Fruit fly (Drosophila melanogaster) whole organism, embryonic: ENCODE measurements around the gene Rm62.

Experiments
- ATbp ChIP-seq: fragments of 200-800 bp; sonication (Bioruptor generic); optimal IDR thresholded peaks from 2 replicates; lab custom pipeline; 2017; ENCODE audit warnings: missing biosample characterization, mild to moderate bottlenecking, missing genetic modification characterization, missing genetic modification reagents
- Aef1 ChIP-seq: fragments of 200-800 bp; sonication (Bioruptor generic); IDR thresholded peaks from 3 replicates; pipeline ENCODE4 v1.3.6; 2022; ENCODE audit warnings: missing biosample characterization, missing genetic modification characterization
- Atf-2 ChIP-seq: fragments of 200-800 bp; sonication (Bioruptor generic); optimal IDR thresholded peaks from 2 replicates; lab custom pipeline; 2016; ENCODE audit warnings: missing biosample characterization, missing genetic modification characterization
- BEAF-32 ChIP-seq: fragments of 200-800 bp; sonication (Bioruptor generic); optimal IDR thresholded peaks from 3 replicates; lab custom pipeline; 2017; ENCODE audit warnings: missing biosample characterization, missing genetic modification characterization, mild to moderate bottlenecking, moderate library complexity, missing genetic modification reagents
- CG10366 ChIP-seq: fragments of 200-800 bp; sonication (Bioruptor generic); IDR thresholded peaks from 2 replicates; pipeline ENCODE4 v1.3.6; 2022; ENCODE audit warnings: missing biosample characterization, missing genetic modification characterization
- CG10654 ChIP-seq: fragments of 200-800 bp; sonication (Bioruptor generic); optimal IDR thresholded peaks from 2 replicates; lab custom pipeline; 2016; ENCODE audit warnings: missing biosample characterization, missing genetic modification characterization
- CG11093 ChIP-seq: fragments of 200-800 bp; sonication (Bioruptor generic); IDR thresholded peaks from 3 replicates; pipeline ENCODE4 v1.3.6; 2022; ENCODE audit warnings: missing biosample characterization, missing genetic modification characterization
- CG13123 ChIP-seq: fragments of 200-800 bp; sonication (Bioruptor generic); optimal IDR thresholded peaks from 2 replicates; lab custom pipeline; 2016; ENCODE audit warnings: missing biosample characterization, missing genetic modification characterization
- CG13894 ChIP-seq: fragments of 200-800 bp; sonication (Bioruptor generic); optimal IDR thresholded peaks from 3 replicates; lab custom pipeline; 2018; ENCODE audit warnings: missing biosample characterization, mild to moderate bottlenecking, missing genetic modification characterization, moderate library complexity
- CG2678 ChIP-seq: fragments of 200-800 bp; sonication (Bioruptor generic); optimal IDR thresholded peaks from 3 replicates; lab custom pipeline; 2019; ENCODE audit warnings: missing biosample characterization, mild to moderate bottlenecking, missing genetic modification characterization, moderate library complexity
- CG3065 ChIP-seq: fragments of 200-800 bp; sonication (Bioruptor generic); optimal IDR thresholded peaks from 2 replicates; lab custom pipeline; 2016; ENCODE audit warnings: missing biosample characterization, missing genetic modification characterization
- CG4854 ChIP-seq: fragments of 200-800 bp; sonication (Bioruptor generic); optimal IDR thresholded peaks from 2 replicates; lab custom pipeline; 2016; ENCODE audit warnings: missing biosample characterization, missing genetic modification characterization, inconsistent platforms
- CG6175 ChIP-seq: fragments of 200-800 bp; sonication (Bioruptor generic); IDR thresholded peaks from 3 replicates; pipeline ENCODE4 v1.3.6; 2022; ENCODE audit warnings: missing biosample characterization, missing genetic modification characterization
- CG6791 ChIP-seq: fragments of 200-800 bp; sonication (Bioruptor generic); IDR thresholded peaks from 3 replicates; pipeline ENCODE4 v1.3.6; 2022; ENCODE audit warnings: missing biosample characterization, missing genetic modification characterization; ENCODE audit not compliant: partially characterized antibody
- CTCF ChIP-seq: fragments of 200-800 bp; sonication (Bioruptor generic); optimal IDR thresholded peaks from 2 replicates; lab custom pipeline; 2017; ENCODE audit warnings: missing biosample characterization, mild to moderate bottlenecking, missing genetic modification characterization, moderate library complexity
- Camta ChIP-seq: fragments of 200-800 bp; sonication (Bioruptor generic); optimal IDR thresholded peaks from 2 replicates; lab custom pipeline; 2016; ENCODE audit warnings: missing biosample characterization, missing genetic modification characterization
- Chrac-16 ChIP-seq: fragments of 200-800 bp; sonication (Bioruptor generic); optimal IDR thresholded peaks from 3 replicates; lab custom pipeline; 2016; ENCODE audit warnings: missing biosample characterization, missing genetic modification characterization
- D19A ChIP-seq: fragments of 200-800 bp; optimal IDR thresholded peaks from 3 replicates; lab custom pipeline; 2019; ENCODE audit warnings: missing biosample characterization, mild to moderate bottlenecking, missing genetic modification characterization, moderate library complexity
- GATAe ChIP-seq: fragments of 200-800 bp; sonication (Bioruptor generic); conservative IDR thresholded peaks from 2 replicates; pipeline ENCODE4 v1.3.6; 2022; ENCODE audit warnings: missing biosample characterization, missing genetic modification characterization
- HLH3B ChIP-seq: fragments of 200-800 bp; sonication (Bioruptor generic); IDR thresholded peaks from 2 replicates; pipeline ENCODE4 v1.3.6; 2022; ENCODE audit warnings: missing biosample characterization, missing genetic modification characterization
- Hmx ChIP-seq: fragments of 200-800 bp; sonication (Bioruptor generic); optimal IDR thresholded peaks from 2 replicates; lab custom pipeline; 2016; ENCODE audit warnings: missing biosample characterization, missing genetic modification characterization
- Myb ChIP-seq: fragments of 200-800 bp; sonication (Bioruptor generic); optimal IDR thresholded peaks from 2 replicates; lab custom pipeline; 2016; ENCODE audit warnings: missing biosample characterization, missing genetic modification characterization
- Nf-YB ChIP-seq: fragments of 200-800 bp; sonication (Bioruptor generic); optimal IDR thresholded peaks from 3 replicates; lab custom pipeline; 2019; ENCODE audit warnings: missing biosample characterization, mild to moderate bottlenecking, missing genetic modification characterization, moderate library complexity
- aop ChIP-seq: fragments of 200-800 bp; sonication (Bioruptor generic); IDR thresholded peaks from 2 replicates; pipeline ENCODE4 v1.3.6; 2022; ENCODE audit warnings: missing biosample characterization, missing genetic modification characterization
- bigmax ChIP-seq: fragments of 200-800 bp; sonication (Bioruptor generic); optimal IDR thresholded peaks from 2 replicates; lab custom pipeline; 2018; ENCODE audit warnings: missing biosample characterization, mild to moderate bottlenecking, missing genetic modification characterization
- br ChIP-seq: fragments of >200 bp; optimal IDR thresholded peaks from 2 replicates; lab custom pipeline; 2017
- ci ChIP-seq: fragments of 200-800 bp; sonication (Bioruptor generic); IDR thresholded peaks from 3 replicates; pipeline ENCODE4 v1.3.6; 2022; ENCODE audit warnings: missing biosample characterization, missing genetic modification characterization
- fd64A ChIP-seq: fragments of 200-800 bp; sonication (Bioruptor generic); optimal IDR thresholded peaks from 3 replicates; lab custom pipeline; 2018; ENCODE audit warnings: missing biosample characterization, mild to moderate bottlenecking, missing genetic modification characterization
- gsb-n ChIP-seq: fragments of 200-800 bp; sonication (Bioruptor generic); optimal IDR thresholded peaks from 3 replicates; lab custom pipeline; 2018; ENCODE audit warnings: missing biosample characterization, mild to moderate bottlenecking, missing genetic modification characterization
- jing ChIP-seq: fragments of 200-800 bp; sonication (Bioruptor generic); optimal IDR thresholded peaks from 2 replicates; lab custom pipeline; 2018; ENCODE audit warnings: missing biosample characterization, mild to moderate bottlenecking, missing genetic modification characterization
- jumu ChIP-seq: fragments of 200-800 bp; sonication (Bioruptor generic); optimal IDR thresholded peaks from 3 replicates; lab custom pipeline; 2016; ENCODE audit warnings: missing biosample characterization, missing genetic modification characterization
- kni ChIP-seq: fragments of 200-800 bp; sonication (Bioruptor generic); optimal IDR thresholded peaks from 3 replicates; lab custom pipeline; 2017; ENCODE audit warnings: mild to moderate bottlenecking, missing biosample characterization, missing genetic modification reagents, missing genetic modification characterization
- mld ChIP-seq: fragments of 200-800 bp; sonication (Bioruptor generic); IDR thresholded peaks from 3 replicates; pipeline ENCODE4 v1.3.6; 2022; ENCODE audit warnings: missing biosample characterization, missing genetic modification characterization; ENCODE audit not compliant: partially characterized antibody
- nmo ChIP-seq: fragments of 200-800 bp; sonication (Bioruptor generic); optimal IDR thresholded peaks from 2 replicates; lab custom pipeline; 2018; ENCODE audit warnings: missing biosample characterization, mild to moderate bottlenecking, missing genetic modification characterization, moderate library complexity
- pzg ChIP-seq: fragments of 200-800 bp; sonication (Bioruptor generic); optimal IDR thresholded peaks from 3 replicates; lab custom pipeline; 2018; ENCODE audit warnings: missing biosample characterization, mild to moderate bottlenecking, missing genetic modification characterization, moderate library complexity
- ranshi ChIP-seq: fragments of 200-800 bp; sonication (Bioruptor generic); IDR thresholded peaks from 2 replicates; pipeline ENCODE4 v1.3.6; 2022; ENCODE audit warnings: missing biosample characterization, missing genetic modification characterization
- run ChIP-seq: fragments of 200-800 bp; sonication (Bioruptor generic); optimal IDR thresholded peaks from 3 replicates; lab custom pipeline; 2018; ENCODE audit warnings: missing biosample characterization, mild to moderate bottlenecking, missing genetic modification characterization
- sima ChIP-seq: fragments of 200-800 bp; sonication (Bioruptor generic); optimal IDR thresholded peaks from 2 replicates; lab custom pipeline; 2016; ENCODE audit warnings: missing biosample characterization, missing genetic modification characterization

Gene Rm62

dm6 chr3R:6009510-6010407 lies 1.4 kb upstream of the Rm62 start (continued):
- TF ChIP-seq CG13894 (tag; lab: Kevin White, UChicago) (no peak), Chrac-16 (no peak), CG11093 (GFP tag; lab: Robert Waterston, UW) (no peak), CG3065 (GFP tag; lab: Kevin White, UChicago) (no peak), fd64A (GFP tag; lab: Kevin White, UChicago) (no peak), CG6791 (GFP tag; lab: Robert Waterston, UW) (peak; percentile 57; the same call in 1 of the 3 replicates), CG6175 (GFP tag; lab: Robert Waterston, UW) (no peak), BEAF-32 (GFP tag; lab: Kevin White, UChicago) (peak; percentile 56), ranshi (GFP tag; lab: Robert Waterston, UW) (no peak), CG13123 (GFP tag; lab: Kevin White, UChicago) (no peak), GATAe (GFP tag; lab: Robert Waterston, UW) (no peak), Atf-2 (no peak), ATbp (GFP tag; lab: Kevin White, UChicago) (no peak), Myb (GFP tag; lab: Kevin White, UChicago) (peak; percentile 28), aop (GFP tag; lab: Robert Waterston, UW) (no peak), jumu (GFP tag; lab: Kevin White, UChicago) (no peak), br (lab: Kevin White, UChicago) (no peak), sima (GFP tag; lab: Kevin White, UChicago) (no peak), ci (GFP tag; lab: Robert Waterston, UW) (no peak), run (tag; lab: Kevin White, UChicago) (no peak), nmo (GFP tag; lab: Kevin White, UChicago) (peak; percentile 9), Aef1 (no peak), CG10654 (no peak), CG4854 (GFP tag; lab: Kevin White, UChicago) (no peak), HLH3B (GFP tag; lab: Robert Waterston, UW) (no peak), Hmx (GFP tag; lab: Kevin White, UChicago) (no peak), mld (GFP tag; lab: Robert Waterston, UW) (no peak), Nf-YB (GFP tag; lab: Kevin White, UChicago) (no peak), D19A (tag; lab: Kevin White, UChicago) (no peak), CTCF (GFP tag; lab: Kevin White, UChicago) (peak; percentile 87), CG10366 (GFP tag; lab: Robert Waterston, UW) (no peak), jing (GFP tag; lab: Kevin White, UChicago) (no peak), Camta (GFP tag; lab: Kevin White, UChicago) (no peak), gsb-n (tag; lab: Kevin White, UChicago) (no peak), pzg (peak; percentile 18), kni (GFP tag; lab: Kevin White, UChicago) (no peak), bigmax (GFP tag; lab: Kevin White, UChicago) (no peak), CG2678 (no peak)
